Worm (Caenorhabditis elegans): Measurements from ENCODE around the gene R03H10.4.

Gene R03H10.4

DNA sequence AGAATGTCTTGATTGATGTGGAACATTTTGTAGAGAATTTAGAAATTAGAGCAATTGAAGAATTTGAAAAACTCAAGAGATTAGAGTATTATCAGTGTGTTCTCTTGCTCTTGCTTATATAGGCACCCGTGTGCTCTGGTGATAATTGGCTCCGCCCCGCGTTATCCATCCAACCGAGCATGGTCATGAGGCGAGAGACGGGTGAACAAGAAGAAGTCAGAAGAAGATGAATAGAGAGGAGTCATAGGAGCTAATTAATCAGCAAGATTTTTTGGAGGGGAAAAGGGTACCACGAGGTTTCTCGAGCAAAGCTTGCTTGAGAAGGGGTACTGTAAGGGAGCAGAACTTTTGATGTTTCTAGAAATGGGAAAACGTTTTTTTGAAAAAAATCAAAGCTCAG is 10.5 kb downstream of the R03H10.4 start:
- TF ChIP-seq B0261.1 (tag; optimal IDR thresholded peaks at IDR 0.05) (no peak), nhr-27 (tag; optimal IDR thresholded peaks at IDR 0.05) (no peak), efl-1 (GFP tag; optimal IDR thresholded peaks at IDR 0.05) (no peak), Y95B8A.8 (GFP tag; IDR thresholded peaks at IDR 0.05) (no peak), F57C9.4 (tag; optimal IDR thresholded peaks at IDR 0.05) (no peak), dpff-1 (tag; optimal IDR thresholded peaks at IDR 0.05) (no peak), F49E8.2 (tag; optimal IDR thresholded peaks at IDR 0.05; ENCODE audit: insufficient read depth) (no peak), mcd-1 (GFP tag; IDR thresholded peaks at IDR 0.05) (no peak), lin-35 (GFP tag; optimal IDR thresholded peaks at IDR 0.05) (no peak), athp-1 (tag; optimal IDR thresholded peaks at IDR 0.05) (no peak), unc-62 (GFP tag; optimal IDR thresholded peaks at IDR 0.05) (no peak), aptf-3 (GFP tag; IDR thresholded peaks at IDR 0.05) (no peak), attf-5 (GFP tag; optimal IDR thresholded peaks at IDR 0.05) (no peak), ceh-100 (GFP tag; IDR thresholded peaks at IDR 0.05) (no peak), madf-3 (GFP tag; IDR thresholded peaks at IDR 0.05) (no peak), him-1 (tag; optimal IDR thresholded peaks at IDR 0.05) (no peak), ceh-27 (GFP tag; optimal IDR thresholded peaks at IDR 0.05) (no peak), ccch-3 (GFP tag; optimal IDR thresholded peaks at IDR 0.05) (no peak)

DNA sequence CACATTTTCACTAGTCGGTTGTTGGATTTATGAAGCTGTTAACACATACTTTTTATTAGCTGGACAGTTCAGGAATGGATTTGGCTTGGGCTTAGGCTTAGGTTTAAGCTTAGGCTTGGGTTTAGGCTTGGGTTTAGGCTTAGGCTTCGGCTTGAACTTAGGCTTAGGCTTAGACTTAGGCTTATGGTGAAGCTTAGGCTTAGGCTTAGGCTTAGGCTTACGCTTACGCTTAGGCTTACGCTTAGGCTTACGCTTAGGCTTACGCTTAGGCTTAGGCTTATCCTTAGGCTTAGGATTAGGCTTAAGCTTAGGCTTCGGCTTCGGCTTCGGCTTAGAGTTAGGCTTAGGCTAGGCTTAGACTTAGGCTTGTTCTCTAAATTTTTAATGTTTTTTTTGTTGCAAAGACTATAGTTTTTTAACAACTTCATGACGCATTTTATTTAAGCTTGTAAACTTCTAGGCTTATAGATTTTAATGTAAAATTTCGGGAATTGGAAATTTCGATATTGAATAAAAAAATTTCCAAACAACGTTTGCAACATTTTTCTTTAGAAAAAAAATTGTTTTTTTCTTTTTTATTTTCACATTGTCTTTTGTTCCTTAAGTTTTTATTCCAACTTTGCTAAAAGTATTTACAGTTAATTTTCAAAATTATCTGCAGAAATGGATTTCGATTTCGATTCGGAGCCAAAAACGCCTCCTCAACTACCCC is 13.0 kb downstream of the R03H10.4 start, which contains the start of gene R03H10.2:
TSS of gene R03H10.2 (plus strand) at position 662 of the 712 bp plus-strand sequence.
- TF ChIP-seq aptf-2 (GFP tag; conservative IDR thresholded peaks at IDR 0.05) (no peak), hlh-26 (GFP tag; conservative IDR thresholded peaks at IDR 0.05) (no peak), B0019.2 (GFP tag; conservative IDR thresholded peaks at IDR 0.05) (no peak), zim-3 (tag; optimal IDR thresholded peaks at IDR 0.05) (no peak), sea-2 (GFP tag; IDR thresholded peaks at IDR 0.05) (no peak), Y79H2A.3 (GFP tag; conservative IDR thresholded peaks at IDR 0.05) (no peak), lsl-1 (GFP tag; optimal IDR thresholded peaks at IDR 0.05) (no peak)

ce11 chrII:4152864-4153263 is 15.4 kb downstream of the R03H10.4 start:
- TF ChIP-seq ceh-100 (GFP tag; IDR thresholded peaks at IDR 0.05) (no peak), D2030.7 (GFP tag; IDR thresholded peaks at IDR 0.05) (no peak), cebp-2 (GFP tag; IDR thresholded peaks at IDR 0.05) (no peak), Y53G8AR.9 (GFP tag; conservative IDR thresholded peaks at IDR 0.05) (no peak), xnd-1 (tag; optimal IDR thresholded peaks at IDR 0.05) (no peak), let-607 (tag; optimal IDR thresholded peaks at IDR 0.05) (no peak), nfyb-1 (GFP tag; IDR thresholded peaks at IDR 0.05) (no peak), ekl-4 (GFP tag; IDR thresholded peaks at IDR 0.05) (no peak), athp-1 (tag; optimal IDR thresholded peaks at IDR 0.05) (no peak), lsl-1 (GFP tag; optimal IDR thresholded peaks at IDR 0.05) (no peak)

DNA sequence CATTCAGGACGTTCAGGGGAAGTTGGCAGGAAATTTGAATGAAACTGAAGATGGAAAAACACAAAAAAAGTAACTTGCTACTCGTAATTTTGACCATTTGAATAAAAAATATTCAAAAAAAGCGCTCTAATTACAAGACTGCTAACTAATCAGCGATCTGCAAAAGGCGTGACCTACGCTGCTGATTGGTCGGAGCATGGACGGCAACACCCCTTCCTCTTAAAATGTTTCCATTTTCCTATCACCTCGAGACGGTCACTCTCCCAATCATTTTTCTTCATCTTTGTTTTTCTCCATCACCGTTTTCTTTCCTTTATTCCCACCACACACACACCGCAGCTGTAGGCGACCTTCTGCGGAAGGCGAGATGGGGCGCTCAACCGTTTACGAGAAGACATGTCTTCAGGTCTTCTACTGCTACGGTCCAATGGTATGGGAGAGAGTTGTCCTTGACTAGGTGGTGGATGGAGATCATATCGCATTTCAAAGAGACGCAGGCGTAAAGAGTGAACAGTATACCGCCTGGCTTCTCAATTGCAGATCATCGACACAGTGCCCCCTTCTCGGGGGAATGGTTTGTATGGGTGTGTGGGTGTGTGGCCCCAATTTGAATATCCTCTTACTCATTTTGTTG is 16.7 kb downstream of the R03H10.4 start:
- TF ChIP-seq ztf-6 (GFP tag; IDR thresholded peaks at IDR 0.05) (no peak), sea-2 (GFP tag; IDR thresholded peaks at IDR 0.05) (no peak), ztf-3 (GFP tag; optimal IDR thresholded peaks at IDR 0.05) (no peak), ceh-27 (GFP tag; optimal IDR thresholded peaks at IDR 0.05) (no peak), athp-1 (tag; optimal IDR thresholded peaks at IDR 0.05) (no peak), mcd-1 (GFP tag; IDR thresholded peaks at IDR 0.05) (no peak), F39B2.1 (GFP tag; IDR thresholded peaks at IDR 0.05) (no peak), lir-1 (GFP tag; conservative IDR thresholded peaks at IDR 0.05) (no peak), mes-4 (tag; optimal IDR thresholded peaks at IDR 0.05) (no peak), Y95B8A.8 (GFP tag; IDR thresholded peaks at IDR 0.05) (no peak), tbx-9 (tag; optimal IDR thresholded peaks at IDR 0.05; ENCODE audit: borderline replicate concordance) (no peak), nhr-80 (tag; optimal IDR thresholded peaks at IDR 0.05) (no peak), ztf-28 (GFP tag; IDR thresholded peaks at IDR 0.05) (no peak), cebp-1 (GFP tag; IDR thresholded peaks at IDR 0.05) (no peak), cebp-1 (tag; optimal IDR thresholded peaks at IDR 0.05) (no peak), F37B4.10 (GFP tag; IDR thresholded peaks at IDR 0.05) (no peak)
